Worm (Caenorhabditis elegans) whole organism, L4 larva: ENCODE data around the gene chil-12.

Experiments used
- D1046.2 ChIP-seq: fragments of 200-800 bp; sonication (Bioruptor generic); IDR thresholded peaks from 2 replicates; pipeline ENCODE4 v1.3.6; 2022; ENCODE audit warnings: missing genetic modification characterization, missing compliant biosample characterization
- ceh-82 ChIP-seq: sonication (generic microtip); optimal IDR thresholded peaks from 2 replicates; lab custom pipeline; 2017; ENCODE audit warnings: missing biosample characterization, missing genetic modification characterization
- daf-12 ChIP-seq: fragments of 150-350 bp; optimal IDR thresholded peaks from 2 replicates; lab custom pipeline; 2014; ENCODE audit warnings: missing biosample characterization, missing genetic modification reagents, missing genetic modification characterization
- fos-1 ChIP-seq: fragments of 150-350 bp; optimal IDR thresholded peaks from 2 replicates; lab custom pipeline; 2014; ENCODE audit warnings: missing biosample characterization, missing genetic modification characterization
- lin-15B ChIP-seq: fragments of 150-350 bp; sonication (generic microtip); optimal IDR thresholded peaks from 3 replicates; lab custom pipeline; 2014; ENCODE audit warnings: missing biosample characterization, missing genetic modification characterization
- nhr-237 ChIP-seq: sonication (generic microtip); optimal IDR thresholded peaks from 2 replicates; lab custom pipeline; 2017; ENCODE audit warnings: missing biosample characterization, missing genetic modification characterization
- nhr-28 ChIP-seq: fragments of 150-350 bp; optimal IDR thresholded peaks from 2 replicates; lab custom pipeline; 2014; ENCODE audit warnings: missing biosample characterization, missing genetic modification characterization
- pqm-1 ChIP-seq: sonication (generic microtip); optimal IDR thresholded peaks from 2 replicates; lab custom pipeline; 2017; ENCODE audit warnings: missing biosample characterization, missing genetic modification characterization
- rbr-2 ChIP-seq: sonication (generic microtip); optimal IDR thresholded peaks from 2 replicates; lab custom pipeline; 2016; ENCODE audit warnings: missing genotype, missing genetic modification characterization, missing compliant biosample characterization
- unc-130 ChIP-seq: sonication (generic microtip); optimal IDR thresholded peaks from 2 replicates; lab custom pipeline; 2016; ENCODE audit warnings: missing genetic modification reagents, missing genetic modification characterization, missing compliant biosample characterization

DNA sequence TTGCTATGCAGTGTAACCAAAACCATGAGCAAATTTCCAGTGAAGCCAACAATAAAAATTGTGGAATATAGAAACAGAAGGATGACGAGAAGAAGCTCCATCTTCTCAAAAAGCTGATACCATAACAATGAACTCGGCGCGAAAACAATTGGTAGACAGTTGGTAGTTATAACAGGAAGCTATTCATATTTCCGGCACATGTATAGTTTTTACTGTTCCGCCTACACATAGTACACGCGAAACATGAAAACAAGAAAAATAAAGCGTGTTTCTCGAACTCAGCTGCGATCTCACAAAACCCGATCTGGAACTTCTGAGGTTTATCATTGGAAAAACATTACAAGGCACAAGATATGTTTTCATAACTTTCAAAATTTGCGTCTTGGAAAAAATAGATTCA, 17.7 kb downstream of the chil-12 start, which contains the start of gene srsx-37:
- TF ChIP-seq unc-130 (GFP tag; lab: Kevin White, UChicago): no peak
- no peak for TF ChIP-seq fos-1 (tag; lab: Kevin White, UChicago)
- no peak for TF ChIP-seq D1046.2 (GFP tag; lab: Robert Waterston, UW)
- TF ChIP-seq daf-12: no peak
- TF ChIP-seq ceh-82 (tag; lab: Kevin White, UChicago): no peak
- no peak for TF ChIP-seq pqm-1
- TF ChIP-seq nhr-28 (tag; lab: Kevin White, UChicago): no peak
- TF ChIP-seq lin-15B (tag; lab: Kevin White, UChicago): no peak
- no peak for TF ChIP-seq rbr-2 (tag; lab: Kevin White, UChicago)
- TF ChIP-seq nhr-237: no peak
